Fruit fly (Drosophila melanogaster): ENCODE results near the gene CG10068.

dm6 chr3R:7138058-7138457 is 10.2 kb upstream of the CG10068 start:
- TF ChIP-seq Mio (GFP tag; optimal IDR thresholded peaks at IDR 0.05) (no peak), Abd-B (GFP tag; optimal IDR thresholded peaks at IDR 0.05) (no peak), Dfd (GFP tag; optimal IDR thresholded peaks at IDR 0.05) (no peak), br (GFP tag; optimal IDR thresholded peaks at IDR 0.05) (no peak), CrebA (GFP tag; optimal IDR thresholded peaks at IDR 0.05; ENCODE audit: borderline replicate concordance) (no peak), ey (GFP tag; optimal IDR thresholded peaks at IDR 0.05) (no peak), usp (GFP tag; optimal IDR thresholded peaks at IDR 0.05) (no peak)
